Fruit fly (Drosophila melanogaster): Measurements from ENCODE around the gene CG11638.
A peak's percentile ranks its signal among the peaks of the same experiment; 100 is the strongest.

Gene CG11638

dm6 chrX:1050617-1051250 is 24.2 kb upstream of the CG11638 start:
- TF ChIP-seq repo (GFP tag; optimal IDR thresholded peaks at IDR 0.05): no peak
- no peak for TF ChIP-seq Xrp1 (GFP tag; IDR thresholded peaks at IDR 0.05)
- no peak for TF ChIP-seq sens-2 (GFP tag; IDR thresholded peaks at IDR 0.05)
- TF ChIP-seq CG11560 (tag; IDR thresholded peaks at IDR 0.05): no peak
- TF ChIP-seq cg (GFP tag; optimal IDR thresholded peaks at IDR 0.05): no peak
- TF ChIP-seq CG1603 (tag; optimal IDR thresholded peaks at IDR 0.05): no peak
- peak; percentile 56 for TF ChIP-seq Vsx1 (GFP tag; optimal IDR thresholded peaks at IDR 0.05)
- no peak for TF ChIP-seq btn (GFP tag; optimal IDR thresholded peaks at IDR 0.05)
- no peak for TF ChIP-seq ci (GFP tag; IDR thresholded peaks at IDR 0.05)
- no peak for TF ChIP-seq CG12769 (tag; optimal IDR thresholded peaks at IDR 0.05)
- peak; percentile 7 for TF ChIP-seq mirr (GFP tag; optimal IDR thresholded peaks at IDR 0.05)
- no peak for TF ChIP-seq dpn (GFP tag; optimal IDR thresholded peaks at IDR 0.05)
- TF ChIP-seq Hr39 (optimal IDR thresholded peaks at IDR 0.05): no peak
- TF ChIP-seq Dp (GFP tag; optimal IDR thresholded peaks at IDR 0.05): no peak
- peak; percentile 89 for TF ChIP-seq grn (GFP tag; optimal IDR thresholded peaks at IDR 0.05)
- TF ChIP-seq CG15514 (GFP tag; optimal IDR thresholded peaks at IDR 0.05): no peak
- no peak for TF ChIP-seq CG15696 (tag; optimal IDR thresholded peaks at IDR 0.05)
- TF ChIP-seq chm (GFP tag; IDR thresholded peaks at IDR 0.05): no peak
- TF ChIP-seq CG34376 (GFP tag; optimal IDR thresholded peaks at IDR 0.05): peak; percentile 52
- no peak for TF ChIP-seq danr (GFP tag; IDR thresholded peaks at IDR 0.05)
- no peak for TF ChIP-seq dati (GFP tag; IDR thresholded peaks at IDR 0.05)
- TF ChIP-seq pfk (GFP tag; optimal IDR thresholded peaks at IDR 0.05): no peak
- no peak for TF ChIP-seq crc (GFP tag; optimal IDR thresholded peaks at IDR 0.05)
- TF ChIP-seq exex (tag; optimal IDR thresholded peaks at IDR 0.05): peak; percentile 98
- TF ChIP-seq wdn (GFP tag; IDR thresholded peaks at IDR 0.05): no peak
- no peak for TF ChIP-seq ssp (GFP tag; IDR thresholded peaks at IDR 0.05)
- TF ChIP-seq ro (GFP tag; IDR thresholded peaks at IDR 0.05): no peak
- TF ChIP-seq gsb-n (tag; optimal IDR thresholded peaks at IDR 0.05): no peak
- no peak for TF ChIP-seq fd64A (GFP tag; optimal IDR thresholded peaks at IDR 0.05)
- no peak for TF ChIP-seq nau (GFP tag; optimal IDR thresholded peaks at IDR 0.05)
- TF ChIP-seq nom (GFP tag; optimal IDR thresholded peaks at IDR 0.05): no peak
- no peak for TF ChIP-seq lov (optimal IDR thresholded peaks at IDR 0.05)
- no peak for TF ChIP-seq lov (GFP tag; IDR thresholded peaks at IDR 0.05)
- no peak for TF ChIP-seq odd (GFP tag; optimal IDR thresholded peaks at IDR 0.05)
- TF ChIP-seq cwo (GFP tag; optimal IDR thresholded peaks at IDR 0.05): no peak
- TF ChIP-seq crol (GFP tag; IDR thresholded peaks at IDR 0.05): no peak
- TF ChIP-seq CG4854 (GFP tag; optimal IDR thresholded peaks at IDR 0.05): no peak
- no peak for TF ChIP-seq MBD-R2 (GFP tag; IDR thresholded peaks at IDR 0.05)
- no peak for TF ChIP-seq mam (GFP tag; optimal IDR thresholded peaks at IDR 0.05)
- no peak for TF ChIP-seq bigmax (GFP tag; optimal IDR thresholded peaks at IDR 0.05)
- no peak for TF ChIP-seq sqz (GFP tag; optimal IDR thresholded peaks at IDR 0.05)
- TF ChIP-seq sens (GFP tag): peak; percentile 37
- TF ChIP-seq CG17912 (GFP tag; optimal IDR thresholded peaks at IDR 0.05): no peak
- TF ChIP-seq ham (GFP tag; IDR thresholded peaks at IDR 0.05): no peak
- no peak for TF ChIP-seq Meics (GFP tag; optimal IDR thresholded peaks at IDR 0.05)
- TF ChIP-seq CG7556 (GFP tag; optimal IDR thresholded peaks at IDR 0.05): no peak
- TF ChIP-seq Ets65A (GFP tag): no peak
- TF ChIP-seq CG1602 (GFP tag; optimal IDR thresholded peaks at IDR 0.05): no peak
